Fruit fly (Drosophila melanogaster) whole organism, adult: ENCODE measurements around the gene BBS8.

Experiments used
- CG33017 ChIP-seq: fragments of 200-800 bp; sonication (Bioruptor generic); optimal IDR thresholded peaks from 2 replicates; lab custom pipeline; 2018; ENCODE audit warnings: missing biosample characterization, mild to moderate bottlenecking, missing genetic modification characterization, moderate library complexity
- CG7045 ChIP-seq: fragments of 200-800 bp; sonication (Bioruptor generic); optimal IDR thresholded peaks from 2 replicates; lab custom pipeline; 2017; ENCODE audit warnings: missing biosample characterization, mild to moderate bottlenecking, missing genetic modification characterization
- CG7101 ChIP-seq: fragments of 200-800 bp; sonication (Bioruptor generic); optimal IDR thresholded peaks from 2 replicates; lab custom pipeline; 2018; ENCODE audit warnings: missing biosample characterization, mild to moderate bottlenecking, missing genetic modification characterization, moderate library complexity
- cic ChIP-seq: fragments of 200-800 bp; sonication (Bioruptor generic); optimal IDR thresholded peaks from 2 replicates; lab custom pipeline; 2017; ENCODE audit warnings: missing biosample characterization, mild to moderate bottlenecking, missing genetic modification characterization, moderate library complexity
- kay ChIP-seq: fragments of 200-800 bp; sonication (Bioruptor generic); peaks from one replicate; lab custom pipeline; 2016; ENCODE audit warnings: missing biosample characterization, missing genetic modification characterization, borderline replicate concordance
- tj ChIP-seq: fragments of 200-800 bp; sonication (Bioruptor generic); optimal IDR thresholded peaks from 3 replicates; lab custom pipeline; 2017; ENCODE audit warnings: missing biosample characterization, mild to moderate bottlenecking, missing genetic modification characterization, moderate library complexity
- toe ChIP-seq: fragments of 200-800 bp; sonication (Bioruptor generic); optimal IDR thresholded peaks from 2 replicates; lab custom pipeline; 2016; ENCODE audit warnings: missing biosample characterization, missing genetic modification characterization

DNA sequence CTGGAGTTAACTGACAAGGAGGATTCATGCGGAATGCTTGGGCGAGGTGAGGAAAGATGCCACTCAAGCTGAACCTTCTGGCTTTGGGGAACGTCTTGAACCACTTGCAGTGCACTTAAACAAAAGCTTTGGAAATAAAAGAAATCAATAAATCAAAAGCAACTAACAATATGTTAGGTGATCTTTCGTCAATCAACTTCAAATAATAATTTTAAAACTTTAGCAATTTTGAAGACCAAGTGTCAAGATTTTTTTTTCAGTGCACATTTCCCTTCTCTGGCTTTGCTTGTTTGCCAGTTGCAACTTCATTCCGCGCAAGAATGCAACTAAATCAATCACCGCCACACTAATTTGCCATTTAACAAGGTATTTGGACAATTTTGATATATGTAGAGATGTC lies 39.9 kb upstream of the BBS8 start:
- TF ChIP-seq CG33017 (tag; lab: Kevin White, UChicago) = no peak
- no peak for TF ChIP-seq kay (GFP tag; lab: Kevin White, UChicago)
- no peak for TF ChIP-seq CG7045 (GFP tag; lab: Kevin White, UChicago)
- no peak for TF ChIP-seq CG7101 (tag; lab: Kevin White, UChicago)
- TF ChIP-seq cic = no peak
- no peak for TF ChIP-seq toe
- TF ChIP-seq tj = no peak
